Worm (Caenorhabditis elegans): Measurements from ENCODE around the gene ulp-4.

The ulp-4 gene

DNA sequence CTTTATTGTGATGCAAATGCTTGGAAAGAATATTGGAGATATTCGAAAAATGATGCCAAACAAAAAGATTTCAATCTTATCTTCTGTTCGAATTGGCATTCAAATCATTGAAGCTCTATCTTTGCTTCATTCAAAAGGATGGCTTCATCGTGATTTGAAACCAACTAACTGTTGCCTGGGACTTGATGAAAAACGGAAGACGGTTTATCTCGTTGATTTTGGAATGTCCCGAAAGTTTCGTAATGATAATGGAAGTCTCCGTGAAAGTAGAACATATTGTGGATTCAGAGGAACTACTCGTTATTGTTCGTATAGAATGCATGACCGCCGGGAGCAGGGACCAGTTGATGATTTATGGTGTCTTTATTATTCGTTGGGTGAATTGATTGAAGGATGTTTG, 44.4 kb downstream of the ulp-4 start:
- TF ChIP-seq mbf-1 (tag; optimal IDR thresholded peaks at IDR 0.05) (no peak), peb-1 (tag; optimal IDR thresholded peaks at IDR 0.05) (no peak), ceh-82 (tag; optimal IDR thresholded peaks at IDR 0.05) (no peak), dmd-4 (tag; optimal IDR thresholded peaks at IDR 0.05) (no peak), blmp-1 (tag; optimal IDR thresholded peaks at IDR 0.05; ENCODE audit: insufficient read depth) (no peak), nhr-23 (tag; optimal IDR thresholded peaks at IDR 0.05) (no peak), ztf-4 (tag; optimal IDR thresholded peaks at IDR 0.05) (no peak), ZK546.5 (tag; optimal IDR thresholded peaks at IDR 0.05) (no peak), lin-39 (tag; optimal IDR thresholded peaks at IDR 0.05) (no peak), alr-1 (tag; optimal IDR thresholded peaks at IDR 0.05) (no peak), unc-62 (GFP tag; optimal IDR thresholded peaks at IDR 0.05) (no peak), Y55F3AM.14 (GFP tag; optimal IDR thresholded peaks at IDR 0.05) (no peak), aly-2 (tag; optimal IDR thresholded peaks at IDR 0.05) (no peak), egl-27 (tag; optimal IDR thresholded peaks at IDR 0.05) (no peak), fos-1 (tag; optimal IDR thresholded peaks at IDR 0.05) (no peak), crh-2 (tag; optimal IDR thresholded peaks at IDR 0.05) (no peak), lsy-2 (tag; optimal IDR thresholded peaks at IDR 0.05) (no peak), lin-11 (tag; optimal IDR thresholded peaks at IDR 0.05) (no peak), sem-4 (tag; optimal IDR thresholded peaks at IDR 0.05) (no peak)

DNA sequence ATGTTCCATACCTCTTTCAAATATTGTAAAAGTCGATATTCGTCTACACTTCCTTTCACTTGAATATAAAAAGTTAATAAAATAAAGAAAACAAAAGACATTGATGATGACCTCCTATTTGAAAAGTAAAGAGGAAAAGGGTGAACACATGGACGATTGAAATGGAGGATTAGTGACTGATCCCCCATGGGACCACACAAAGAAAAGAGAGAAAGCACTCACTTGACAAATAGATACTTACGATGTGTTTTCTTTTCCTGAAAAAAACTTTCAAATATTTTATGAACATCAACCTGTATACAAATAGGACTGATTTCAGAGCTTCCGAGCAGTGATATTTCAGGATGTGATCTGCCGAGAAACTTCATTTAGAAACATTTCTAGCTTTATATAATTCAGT, 47.3 kb downstream of the ulp-4 start, which contains the start of gene acr-14:
TSS of gene acr-14 (minus strand) at position 101 of the 400 bp plus-strand sequence.
- no peak for TF ChIP-seq sem-4 (tag; optimal IDR thresholded peaks at IDR 0.05)

DNA sequence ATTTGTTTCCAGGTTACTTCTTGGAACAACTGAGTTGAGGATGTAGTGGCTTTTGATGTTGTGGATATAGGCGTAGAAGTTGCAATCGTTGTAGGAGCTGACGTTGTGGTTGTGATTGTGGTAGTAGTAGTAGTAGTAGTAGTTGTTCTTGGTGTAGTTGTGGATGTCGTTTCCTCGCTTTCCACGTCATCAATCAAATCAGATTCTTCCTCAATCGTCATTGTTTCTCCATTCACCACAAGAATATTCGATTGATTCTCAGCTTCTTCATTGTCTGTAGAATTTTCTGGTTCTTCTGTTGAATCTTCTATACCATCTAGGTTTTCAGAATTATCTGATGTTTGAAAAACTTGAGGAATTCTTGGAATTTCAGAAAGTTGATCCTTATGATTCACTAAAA, 48.9 kb downstream of the ulp-4 start:
- TF ChIP-seq nhr-237 (tag; optimal IDR thresholded peaks at IDR 0.05) (no peak), ceh-16 (tag; optimal IDR thresholded peaks at IDR 0.05) (no peak), unc-55 (GFP tag; optimal IDR thresholded peaks at IDR 0.05) (no peak), ztf-4 (tag; optimal IDR thresholded peaks at IDR 0.05) (no peak), lin-11 (tag; optimal IDR thresholded peaks at IDR 0.05) (no peak), C34F6.9 (tag; optimal IDR thresholded peaks at IDR 0.05) (no peak), ztf-11 (tag; optimal IDR thresholded peaks at IDR 0.05) (no peak), elt-3 (tag; optimal IDR thresholded peaks at IDR 0.05) (no peak), skn-1 (tag; optimal IDR thresholded peaks at IDR 0.05) (no peak), nhr-129 (tag; optimal IDR thresholded peaks at IDR 0.05) (no peak), nhr-25 (tag; optimal IDR thresholded peaks at IDR 0.05) (no peak), fos-1 (tag; optimal IDR thresholded peaks at IDR 0.05) (no peak), nhr-12 (tag; optimal IDR thresholded peaks at IDR 0.05) (no peak), ceh-82 (tag; optimal IDR thresholded peaks at IDR 0.05) (no peak), crh-2 (tag; optimal IDR thresholded peaks at IDR 0.05) (no peak), sma-3 (GFP tag; optimal IDR thresholded peaks at IDR 0.05) (no peak), unc-62 (GFP tag; optimal IDR thresholded peaks at IDR 0.05) (no peak), lin-39 (tag; optimal IDR thresholded peaks at IDR 0.05) (no peak), sem-4 (tag; optimal IDR thresholded peaks at IDR 0.05) (no peak), nhr-21 (tag; optimal IDR thresholded peaks at IDR 0.05) (no peak)

- no peak for TF ChIP-seq unc-39 (tag; optimal IDR thresholded peaks at IDR 0.05)
- TF ChIP-seq unc-62 (GFP tag; optimal IDR thresholded peaks at IDR 0.05): no peak
These were observed 50.5 kb downstream of the ulp-4 start, which contains the start of gene T05C12.4 for ce11 chrII:8180281-8180680. Gene T05C12.4 (minus strand): TSS chrII:8180381.

DNA sequence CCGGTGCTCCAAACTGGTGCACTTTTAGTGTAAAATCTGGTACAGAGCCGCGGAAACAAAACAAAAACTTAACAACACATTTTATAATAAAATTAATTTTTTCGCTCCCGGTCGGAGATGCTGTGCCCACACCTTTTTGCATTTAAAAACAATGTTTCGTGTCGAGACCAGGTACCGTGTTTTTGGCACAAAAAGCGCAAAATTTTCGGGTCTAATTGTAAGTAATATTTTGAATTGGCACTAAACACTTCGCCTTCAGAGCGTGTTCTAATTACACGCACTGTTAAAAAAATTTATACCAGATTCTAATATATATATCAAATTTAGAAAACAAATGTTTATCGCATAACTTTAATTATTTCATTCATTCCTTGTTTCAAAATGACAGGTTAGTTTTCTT, 51.7 kb downstream of the ulp-4 start, which contains the start of gene dylt-3:
TSS of gene dylt-3 (plus strand) at position 301 of the 400 bp plus-strand sequence.
- TF ChIP-seq unc-62 (GFP tag; optimal IDR thresholded peaks at IDR 0.05) (no peak), nhr-129 (tag; optimal IDR thresholded peaks at IDR 0.05) (no peak), ztf-1 (GFP tag; conservative IDR thresholded peaks at IDR 0.05) (no peak), aly-2 (tag; optimal IDR thresholded peaks at IDR 0.05) (no peak), sma-3 (GFP tag; optimal IDR thresholded peaks at IDR 0.05) (no peak), nhr-21 (tag; optimal IDR thresholded peaks at IDR 0.05) (no peak), ceh-16 (tag; optimal IDR thresholded peaks at IDR 0.05) (no peak), zag-1 (tag; optimal IDR thresholded peaks at IDR 0.05) (no peak), unc-55 (GFP tag; optimal IDR thresholded peaks at IDR 0.05) (no peak), F13H6.1 (tag; optimal IDR thresholded peaks at IDR 0.05) (no peak), sma-9 (GFP tag; optimal IDR thresholded peaks at IDR 0.05) (no peak), sma-9 (tag; optimal IDR thresholded peaks at IDR 0.05) (no peak), ceh-82 (tag; optimal IDR thresholded peaks at IDR 0.05) (no peak), nhr-12 (tag; optimal IDR thresholded peaks at IDR 0.05) (no peak), dmd-4 (tag; optimal IDR thresholded peaks at IDR 0.05) (no peak), snpc-4 (tag; optimal IDR thresholded peaks at IDR 0.05) (no peak), lin-39 (tag; optimal IDR thresholded peaks at IDR 0.05) (no peak)
